Fruit fly (Drosophila melanogaster) whole organism: ENCODE measurements around the gene Sfp23F.

Experiments
- CG8478 ChIP-seq: fragments of >200 bp; optimal IDR thresholded peaks from 2 replicates; lab custom pipeline; 2018; ENCODE audit warnings: inconsistent platforms
- Dll ChIP-seq: fragments of >200 bp; optimal IDR thresholded peaks from 2 replicates; lab custom pipeline; 2017
- EcR ChIP-seq, 2 experiments: fragments of >200 bp; optimal IDR thresholded peaks; 2 replicates each; lab custom pipeline; 2017; ENCODE audit warnings: missing biosample characterization in 2 of 2, missing genetic modification characterization in 2 of 2, missing genetic modification reagents in 2 of 2
- pan ChIP-seq: fragments of >200 bp; optimal IDR thresholded peaks from 2 replicates; lab custom pipeline; 2017
- psq ChIP-seq: fragments of >200 bp; optimal IDR thresholded peaks from 2 replicates; lab custom pipeline; 2017
- usp ChIP-seq: fragments of >200 bp; optimal IDR thresholded peaks from 2 replicates; lab custom pipeline; 2017; ENCODE audit warnings: missing biosample characterization, missing genetic modification characterization, mixed read lengths

DNA sequence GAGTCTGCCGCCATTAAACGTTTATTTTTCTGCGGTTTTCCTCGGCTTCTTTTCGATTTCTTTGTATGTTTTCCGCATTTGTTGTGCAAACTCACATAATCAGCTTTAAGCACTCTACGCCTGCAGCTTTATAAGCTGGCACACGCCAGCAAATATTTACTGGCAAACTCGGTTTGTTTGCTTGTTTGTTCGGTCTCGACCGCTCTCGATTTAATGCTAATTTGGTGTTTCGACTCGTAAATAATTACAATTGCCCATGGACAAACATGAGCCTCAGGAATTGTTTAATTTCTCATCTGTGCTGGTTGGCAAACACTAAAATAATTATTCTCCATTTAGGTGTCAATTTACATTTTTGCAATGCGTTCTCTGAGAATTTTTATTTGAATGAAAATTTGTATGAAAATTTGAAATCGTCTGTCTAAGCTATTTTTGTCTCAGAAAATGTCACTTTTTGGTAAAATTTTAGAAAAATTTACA is 10.1 kb upstream of the Sfp23F start, which contains the start of gene CG34175:
- no peak for TF ChIP-seq usp (GFP tag; lab: Kevin White, UChicago)
- TF ChIP-seq CG8478 = no peak
- no peak for TF ChIP-seq Dll (lab: Kevin White, UChicago)
- no peak for TF ChIP-seq psq (lab: Kevin White, UChicago)
- no peak for TF ChIP-seq pan (lab: Kevin White, UChicago)
- no peak for TF ChIP-seq EcR (GFP tag; optimal IDR thresholded peaks at IDR 0.05; lab: Kevin White, UChicago)
